Worm (Caenorhabditis elegans) whole organism, young adult: ENCODE data around the gene W03G11.3.

ENCODE experiments used
- F52B5.7 ChIP-seq: sonication (generic microtip); optimal IDR thresholded peaks from 2 replicates; lab custom pipeline; 2016; ENCODE audit warnings: mild to moderate bottlenecking, missing genetic modification characterization, missing compliant biosample characterization
- Y53F4B.3 ChIP-seq: fragments of 200-800 bp; sonication (Bioruptor generic); IDR thresholded peaks from 2 replicates; pipeline ENCODE4 v1.3.6; 2022; ENCODE audit warnings: missing genetic modification reagents, missing genetic modification characterization, missing compliant biosample characterization
- ZK185.1 ChIP-seq: sonication (generic microtip); optimal IDR thresholded peaks from 2 replicates; lab custom pipeline; 2016; ENCODE audit warnings: mild to moderate bottlenecking, missing genetic modification characterization, missing compliant biosample characterization; ENCODE audit not compliant: poor library complexity, severe bottlenecking
- ama-1 ChIP-seq, 3 experiments: fragments of 150-350 bp in 1 of 3; sonication (generic microtip) in 2 of 3; optimal IDR thresholded peaks; 2 replicates each; lab custom pipeline; 2014 to 2018; ENCODE audit warnings: missing biosample characterization in 2 of 3, missing genetic modification characterization in 2 of 3, missing genetic modification reagents in 2 of 3
- ceh-100 ChIP-seq: fragments of 200-800 bp; sonication (Bioruptor generic); IDR thresholded peaks from 2 replicates; pipeline ENCODE4 v1.3.6; 2022; ENCODE audit warnings: missing genetic modification reagents, missing genetic modification characterization, missing compliant biosample characterization
- gei-17 ChIP-seq: fragments of 200-800 bp; sonication (Bioruptor generic); optimal IDR thresholded peaks from 2 replicates; lab custom pipeline; 2018; ENCODE audit warnings: mild to moderate bottlenecking, missing genetic modification characterization, missing compliant biosample characterization
- mes-4 ChIP-seq: sonication (generic microtip); optimal IDR thresholded peaks from 2 replicates; lab custom pipeline; 2016; ENCODE audit warnings: missing genotype, missing genetic modification characterization, missing compliant biosample characterization
- nfya-2 ChIP-seq: fragments of 200-800 bp; sonication (Bioruptor generic); IDR thresholded peaks from 2 replicates; pipeline ENCODE4 v1.3.6; 2022; ENCODE audit warnings: missing genetic modification reagents, missing genetic modification characterization, missing compliant biosample characterization
- repo-1 ChIP-seq: sonication (generic microtip); optimal IDR thresholded peaks from 2 replicates; lab custom pipeline; 2017; ENCODE audit warnings: mild to moderate bottlenecking, missing genetic modification characterization, missing compliant biosample characterization
- sea-2 ChIP-seq: fragments of 200-800 bp; sonication (Bioruptor generic); IDR thresholded peaks from 2 replicates; pipeline ENCODE4 v1.3.6; 2022; ENCODE audit warnings: missing genetic modification characterization, missing compliant biosample characterization
- tbx-9 ChIP-seq: sonication (generic microtip); optimal IDR thresholded peaks from 2 replicates; lab custom pipeline; 2016; ENCODE audit warnings: borderline replicate concordance, missing genetic modification characterization, inconsistent platforms, missing compliant biosample characterization
- unc-130 ChIP-seq: sonication (generic microtip); optimal IDR thresholded peaks from 2 replicates; lab custom pipeline; 2016; ENCODE audit warnings: missing genetic modification reagents, missing genetic modification characterization, missing compliant biosample characterization
- unc-62 ChIP-seq: fragments of 150-350 bp; optimal IDR thresholded peaks from 2 replicates; lab custom pipeline; 2014; ENCODE audit warnings: missing biosample characterization, missing genetic modification reagents, missing genetic modification characterization
- xnd-1 ChIP-seq: sonication (generic microtip); optimal IDR thresholded peaks from 2 replicates; lab custom pipeline; 2016; ENCODE audit warnings: missing genotype, missing genetic modification reagents, missing genetic modification characterization, missing compliant biosample characterization

DNA sequence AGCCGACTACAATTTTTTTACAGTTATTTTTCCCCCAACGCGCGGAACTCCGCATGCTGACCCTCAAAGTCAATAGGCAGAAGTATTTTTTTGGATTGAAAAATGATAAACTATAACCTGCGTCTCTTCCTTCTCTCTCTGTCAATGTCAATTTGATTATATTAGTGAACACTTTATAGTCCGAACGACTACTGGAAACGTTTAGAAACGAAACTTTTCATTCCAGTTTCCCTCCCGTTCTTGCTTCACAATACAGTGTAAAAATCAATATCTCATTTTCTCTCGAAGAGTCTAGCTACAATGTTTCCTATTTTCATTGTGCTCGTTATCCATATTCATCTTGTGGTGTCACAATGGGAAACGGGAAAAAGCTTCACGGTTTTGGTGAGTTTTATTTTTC lies 35.4 kb downstream of the W03G11.3 start, which contains the start of gene lgc-24:
- TF ChIP-seq gei-17 (GFP tag; lab: Kevin White, UChicago) (no peak), tbx-9 (tag; lab: Kevin White, UChicago) (no peak), ama-1 (optimal IDR thresholded peaks at IDR 0.05; lab: Kevin White, UChicago) (no peak), ama-1 (GFP tag; optimal IDR thresholded peaks at IDR 0.05; lab: Kevin White, UChicago) (no peak), ZK185.1 (tag; lab: Kevin White, UChicago) (no peak), unc-62 (GFP tag; lab: Kevin White, UChicago) (no peak), mes-4 (no peak), F52B5.7 (no peak), sea-2 (GFP tag; lab: Robert Waterston, UW) (no peak), ceh-100 (no peak), unc-130 (GFP tag; lab: Kevin White, UChicago) (no peak), repo-1 (tag; lab: Kevin White, UChicago) (no peak), xnd-1 (tag; lab: Kevin White, UChicago) (no peak), nfya-2 (GFP tag; lab: Robert Waterston, UW) (no peak), Y53F4B.3 (GFP tag; lab: Robert Waterston, UW) (no peak)
